Fruit fly (Drosophila melanogaster) whole organism, embryonic: Measurements from ENCODE around the gene Dok.

Source experiments
- B-H1 ChIP-seq: fragments of 200-800 bp; sonication (Bioruptor generic); IDR thresholded peaks from 3 replicates; pipeline ENCODE4 v1.3.6; 2022; ENCODE audit warnings: missing biosample characterization, missing genetic modification characterization
- Bdp1 ChIP-seq: fragments of 200-800 bp; sonication (Bioruptor generic); optimal IDR thresholded peaks from 3 replicates; lab custom pipeline; 2016; ENCODE audit warnings: missing biosample characterization, missing genetic modification characterization
- CG10147 ChIP-seq: fragments of 200-800 bp; sonication (Bioruptor generic); optimal IDR thresholded peaks from 2 replicates; lab custom pipeline; 2019; ENCODE audit warnings: missing biosample characterization, mild to moderate bottlenecking, missing genetic modification characterization, moderate library complexity
- CG10654 ChIP-seq: fragments of 200-800 bp; sonication (Bioruptor generic); optimal IDR thresholded peaks from 2 replicates; lab custom pipeline; 2016; ENCODE audit warnings: missing biosample characterization, missing genetic modification characterization
- CG11560 ChIP-seq: fragments of 200-800 bp; sonication (Bioruptor generic); IDR thresholded peaks from 3 replicates; pipeline ENCODE4 v1.3.6; 2022; ENCODE audit warnings: missing biosample characterization, missing genetic modification characterization
- CG11696 ChIP-seq: fragments of 200-800 bp; sonication (Bioruptor generic); IDR thresholded peaks from 2 replicates; pipeline ENCODE4 v1.3.6; 2022; ENCODE audit warnings: missing biosample characterization, missing genetic modification characterization
- CG12942 ChIP-seq: fragments of 200-800 bp; sonication (Bioruptor generic); optimal IDR thresholded peaks from 3 replicates; lab custom pipeline; 2016; ENCODE audit warnings: missing biosample characterization, missing genetic modification characterization
- CG14050 ChIP-seq: fragments of 200-800 bp; sonication (Bioruptor generic); IDR thresholded peaks from 3 replicates; pipeline ENCODE4 v1.3.6; 2022; ENCODE audit warnings: missing biosample characterization, missing genetic modification characterization
- CG14965 ChIP-seq: fragments of 200-800 bp; sonication (Bioruptor generic); optimal IDR thresholded peaks from 2 replicates; lab custom pipeline; 2016; ENCODE audit warnings: missing biosample characterization, missing genetic modification characterization, borderline replicate concordance
- CG15269 ChIP-seq: fragments of 200-800 bp; sonication (Bioruptor generic); optimal IDR thresholded peaks from 2 replicates; lab custom pipeline; 2018; ENCODE audit warnings: missing biosample characterization, mild to moderate bottlenecking, missing genetic modification characterization, moderate library complexity
- CG16813 ChIP-seq: fragments of 200-800 bp; sonication (Bioruptor generic); IDR thresholded peaks from 3 replicates; pipeline ENCODE4 v1.3.6; 2022; ENCODE audit warnings: missing biosample characterization, missing genetic modification characterization; ENCODE audit not compliant: partially characterized antibody
- CG18476 ChIP-seq: fragments of 200-800 bp; sonication (Bioruptor generic); optimal IDR thresholded peaks from 2 replicates; lab custom pipeline; 2016; ENCODE audit warnings: missing biosample characterization, mild to moderate bottlenecking, missing genetic modification characterization
- CG18764 ChIP-seq: fragments of 200-800 bp; sonication (Bioruptor generic); optimal IDR thresholded peaks from 3 replicates; lab custom pipeline; 2016; ENCODE audit warnings: missing biosample characterization, missing genetic modification characterization
- CG31441 ChIP-seq: fragments of 200-800 bp; sonication (Bioruptor generic); IDR thresholded peaks from 2 replicates; pipeline ENCODE4 v1.3.6; 2022; ENCODE audit warnings: missing biosample characterization, missing genetic modification characterization
- CG3281 ChIP-seq: fragments of 200-800 bp; sonication (Bioruptor generic); optimal IDR thresholded peaks from 3 replicates; lab custom pipeline; 2017; ENCODE audit warnings: missing biosample characterization, mild to moderate bottlenecking, missing genetic modification characterization
- CG3407 ChIP-seq: fragments of 200-800 bp; sonication (Bioruptor generic); optimal IDR thresholded peaks from 2 replicates; lab custom pipeline; 2018; ENCODE audit warnings: missing biosample characterization, mild to moderate bottlenecking, missing genetic modification characterization
- CG3995 ChIP-seq: fragments of 200-800 bp; sonication (Bioruptor generic); optimal IDR thresholded peaks from 3 replicates; lab custom pipeline; 2016; ENCODE audit warnings: missing biosample characterization, missing genetic modification characterization
- CG4360 ChIP-seq: fragments of 200-800 bp; sonication (Bioruptor generic); IDR thresholded peaks from 2 replicates; pipeline ENCODE4 v1.3.6; 2022; ENCODE audit warnings: missing biosample characterization, missing genetic modification characterization
- CG5953 ChIP-seq: fragments of 200-800 bp; sonication (Bioruptor generic); IDR thresholded peaks from 2 replicates; pipeline ENCODE4 v1.3.6; 2022; ENCODE audit warnings: missing biosample characterization, missing genetic modification characterization
- CG6791 ChIP-seq: fragments of 200-800 bp; sonication (Bioruptor generic); IDR thresholded peaks from 3 replicates; pipeline ENCODE4 v1.3.6; 2022; ENCODE audit warnings: missing biosample characterization, missing genetic modification characterization; ENCODE audit not compliant: partially characterized antibody
- CG8089 ChIP-seq: fragments of 200-800 bp; sonication (Bioruptor generic); optimal IDR thresholded peaks from 3 replicates; lab custom pipeline; 2016; ENCODE audit warnings: missing biosample characterization, missing genetic modification characterization
- CHES-1-like ChIP-seq: fragments of 200-800 bp; sonication (Bioruptor generic); optimal IDR thresholded peaks from 2 replicates; lab custom pipeline; 2016; ENCODE audit warnings: missing biosample characterization, missing genetic modification characterization
- CTCF ChIP-seq: fragments of 200-800 bp; sonication (Bioruptor generic); optimal IDR thresholded peaks from 2 replicates; lab custom pipeline; 2017; ENCODE audit warnings: missing biosample characterization, mild to moderate bottlenecking, missing genetic modification characterization, moderate library complexity
- Camta ChIP-seq: fragments of 200-800 bp; sonication (Bioruptor generic); optimal IDR thresholded peaks from 2 replicates; lab custom pipeline; 2016; ENCODE audit warnings: missing biosample characterization, missing genetic modification characterization
- D19B ChIP-seq: fragments of 200-800 bp; sonication (Bioruptor generic); optimal IDR thresholded peaks from 2 replicates; lab custom pipeline; 2017; ENCODE audit warnings: missing biosample characterization, mild to moderate bottlenecking, missing genetic modification characterization
- Deaf1 ChIP-seq: fragments of 200-800 bp; optimal IDR thresholded peaks from 3 replicates; lab custom pipeline; 2019; ENCODE audit warnings: missing biosample characterization, mild to moderate bottlenecking, missing genetic modification characterization, moderate library complexity
- Dip3 ChIP-seq: fragments of 200-800 bp; sonication (Bioruptor generic); optimal IDR thresholded peaks from 3 replicates; lab custom pipeline; 2016; ENCODE audit warnings: missing biosample characterization, missing genetic modification characterization
- ERR ChIP-seq: fragments of 200-800 bp; sonication (Bioruptor generic); optimal IDR thresholded peaks from 2 replicates; lab custom pipeline; 2016; ENCODE audit warnings: missing biosample characterization, missing genetic modification characterization
- Hey ChIP-seq: fragments of 200-800 bp; sonication (Bioruptor generic); optimal IDR thresholded peaks from 3 replicates; lab custom pipeline; 2018; ENCODE audit warnings: missing biosample characterization, mild to moderate bottlenecking, missing genetic modification characterization
- Hr3 ChIP-seq: fragments of 200-800 bp; sonication (Bioruptor generic); optimal IDR thresholded peaks from 3 replicates; lab custom pipeline; 2016; ENCODE audit warnings: missing biosample characterization, missing genetic modification characterization
- Rx ChIP-seq: fragments of 200-800 bp; sonication (Bioruptor generic); IDR thresholded peaks from 2 replicates; pipeline ENCODE4 v1.3.6; 2022; ENCODE audit warnings: missing biosample characterization, missing genetic modification characterization
- Scr ChIP-seq: fragments of 200-800 bp; sonication (Bioruptor generic); IDR thresholded peaks from 2 replicates; pipeline ENCODE4 v1.3.6; 2022; ENCODE audit warnings: missing biosample characterization, missing genetic modification characterization; ENCODE audit not compliant: partially characterized antibody
- abd-A ChIP-seq: fragments of 200-800 bp; sonication (Bioruptor generic); optimal IDR thresholded peaks from 3 replicates; lab custom pipeline; 2019; ENCODE audit warnings: missing biosample characterization, mild to moderate bottlenecking, missing genetic modification characterization, moderate library complexity
- az2 ChIP-seq: fragments of 200-800 bp; sonication (Bioruptor generic); optimal IDR thresholded peaks from 3 replicates; lab custom pipeline; 2016; ENCODE audit warnings: missing biosample characterization, missing genetic modification characterization
- cg ChIP-seq: fragments of 200-800 bp; sonication (Bioruptor generic); optimal IDR thresholded peaks from 3 replicates; lab custom pipeline; 2019; ENCODE audit warnings: missing biosample characterization, mild to moderate bottlenecking, missing genetic modification characterization, moderate library complexity
- dmrt11E ChIP-seq: fragments of 200-800 bp; sonication (Bioruptor generic); optimal IDR thresholded peaks from 3 replicates; lab custom pipeline; 2018; ENCODE audit warnings: missing biosample characterization, mild to moderate bottlenecking, missing genetic modification characterization, moderate library complexity
- dmrt99B ChIP-seq: fragments of 200-800 bp; sonication (Bioruptor generic); optimal IDR thresholded peaks from 2 replicates; lab custom pipeline; 2018; ENCODE audit warnings: missing biosample characterization, mild to moderate bottlenecking, missing genetic modification characterization, moderate library complexity
- hbn ChIP-seq: fragments of 200-800 bp; sonication (Bioruptor generic); IDR thresholded peaks from 2 replicates; pipeline ENCODE4 v1.3.6; 2022; ENCODE audit warnings: missing biosample characterization, missing genetic modification characterization; ENCODE audit not compliant: partially characterized antibody
- her ChIP-seq: fragments of 200-800 bp; sonication (Bioruptor generic); optimal IDR thresholded peaks from 2 replicates; lab custom pipeline; 2016; ENCODE audit warnings: missing biosample characterization, missing genetic modification characterization
- hkb ChIP-seq, 2 experiments: fragments of 200-800 bp in 1 of 2; fragments of >200 bp in 1 of 2; sonication (Bioruptor generic) in 1 of 2; IDR thresholded peaks in 1 of 2; optimal IDR thresholded peaks in 1 of 2; 2 replicates each; pipeline versions ENCODE4 v1.3.6 to Lab custom; 2017 to 2022; ENCODE audit warnings: missing biosample characterization in 1 of 2, missing genetic modification characterization in 1 of 2
- hth ChIP-seq: fragments of >200 bp; optimal IDR thresholded peaks from 2 replicates; lab custom pipeline; 2017; ENCODE audit warnings: inconsistent platforms
- kni ChIP-seq: fragments of 200-800 bp; sonication (Bioruptor generic); optimal IDR thresholded peaks from 3 replicates; lab custom pipeline; 2017; ENCODE audit warnings: mild to moderate bottlenecking, missing biosample characterization, missing genetic modification reagents, missing genetic modification characterization
- maf-S ChIP-seq: fragments of 200-800 bp; sonication (Bioruptor generic); optimal IDR thresholded peaks from 2 replicates; lab custom pipeline; 2016; ENCODE audit warnings: missing biosample characterization, missing genetic modification characterization
- onecut ChIP-seq: fragments of 200-800 bp; sonication (Bioruptor generic); IDR thresholded peaks from 2 replicates; pipeline ENCODE4 v1.3.6; 2022; ENCODE audit warnings: missing biosample characterization, missing genetic modification characterization
- pita ChIP-seq: fragments of 200-800 bp; sonication (Bioruptor generic); optimal IDR thresholded peaks from 2 replicates; lab custom pipeline; 2017; ENCODE audit warnings: missing biosample characterization, mild to moderate bottlenecking, missing genetic modification characterization
- pros ChIP-seq: fragments of 200-800 bp; sonication (Bioruptor generic); optimal IDR thresholded peaks from 3 replicates; lab custom pipeline; 2019; ENCODE audit warnings: missing biosample characterization, mild to moderate bottlenecking, missing genetic modification characterization, moderate library complexity
- salm ChIP-seq: fragments of 200-800 bp; sonication (Bioruptor generic); optimal IDR thresholded peaks from 2 replicates; lab custom pipeline; 2018; ENCODE audit warnings: missing biosample characterization, mild to moderate bottlenecking, missing genetic modification characterization
- seq ChIP-seq: fragments of 200-800 bp; sonication (Bioruptor generic); IDR thresholded peaks from 2 replicates; pipeline ENCODE4 v1.3.6; 2022; ENCODE audit warnings: missing biosample characterization, missing genetic modification characterization
- slp2 ChIP-seq: fragments of 200-800 bp; sonication (Bioruptor generic); optimal IDR thresholded peaks from 2 replicates; lab custom pipeline; 2016; ENCODE audit warnings: missing biosample characterization, missing genetic modification characterization
- sqz ChIP-seq: fragments of 200-800 bp; sonication (Bioruptor generic); optimal IDR thresholded peaks from 3 replicates; lab custom pipeline; 2018; ENCODE audit warnings: missing biosample characterization, mild to moderate bottlenecking, missing genetic modification characterization
- trh ChIP-seq: fragments of 200-800 bp; sonication (Bioruptor generic); optimal IDR thresholded peaks from 2 replicates; lab custom pipeline; 2016; ENCODE audit warnings: missing biosample characterization, missing genetic modification characterization
- usp ChIP-seq: fragments of >200 bp; optimal IDR thresholded peaks from 2 replicates; lab custom pipeline; 2017; ENCODE audit warnings: missing biosample characterization, missing genetic modification characterization
- zen ChIP-seq: fragments of 200-800 bp; sonication (Bioruptor generic); optimal IDR thresholded peaks from 3 replicates; lab custom pipeline; 2018; ENCODE audit warnings: missing biosample characterization, mild to moderate bottlenecking, missing genetic modification characterization, moderate library complexity

The Dok gene

dm6 chrX:7321829-7322228 is 2.2 kb upstream of the Dok start:
- TF ChIP-seq CG6791 (GFP tag; lab: Robert Waterston, UW) (no peak), CG8089 (GFP tag; lab: Kevin White, UChicago) (no peak), hbn (GFP tag; lab: Robert Waterston, UW) (no peak), CG14965 (GFP tag; lab: Kevin White, UChicago) (no peak), salm (tag; lab: Kevin White, UChicago) (no peak), CHES-1-like (no peak), dmrt99B (tag; lab: Kevin White, UChicago) (no peak), CG11696 (no peak), slp2 (GFP tag; lab: Kevin White, UChicago) (no peak), CG18764 (GFP tag; lab: Kevin White, UChicago) (no peak), CG4360 (GFP tag; lab: Robert Waterston, UW) (no peak), CG12942 (GFP tag; lab: Kevin White, UChicago) (no peak), CG3995 (no peak), CG14050 (GFP tag; lab: Robert Waterston, UW) (no peak), Scr (GFP tag; lab: Robert Waterston, UW) (no peak), B-H1 (GFP tag; lab: Robert Waterston, UW) (no peak), CG3281 (GFP tag; lab: Kevin White, UChicago) (no peak), Dip3 (no peak), CG5953 (no peak), CG18476 (no peak), dmrt11E (tag; lab: Kevin White, UChicago) (no peak), abd-A (tag; lab: Kevin White, UChicago) (no peak), Camta (no peak), pros (GFP tag; lab: Kevin White, UChicago) (peak; percentile 37), zen (tag; lab: Kevin White, UChicago) (peak; percentile 67), pita (GFP tag; lab: Kevin White, UChicago) (no peak), CG16813 (GFP tag; lab: Robert Waterston, UW) (no peak), CG31441 (GFP tag; lab: Robert Waterston, UW) (no peak), Hr3 (GFP tag; lab: Kevin White, UChicago) (no peak), Hey (tag; lab: Kevin White, UChicago) (no peak), hkb (optimal IDR thresholded peaks at IDR 0.05; lab: Kevin White, UChicago) (no peak), hkb (GFP tag; IDR thresholded peaks at IDR 0.05; lab: Robert Waterston, UW) (no peak), Deaf1 (tag; lab: Kevin White, UChicago) (peak; percentile 21), trh (no peak), onecut (GFP tag; lab: Robert Waterston, UW) (no peak), CTCF (GFP tag; lab: Kevin White, UChicago) (no peak), sqz (GFP tag; lab: Kevin White, UChicago) (peak; percentile 58), cg (no peak), kni (peak; percentile 37), CG10147 (GFP tag; lab: Kevin White, UChicago) (no peak), CG3407 (no peak), CG15269 (tag; lab: Kevin White, UChicago) (no peak), CG11560 (tag; lab: Robert Waterston, UW) (no peak), Bdp1 (GFP tag; lab: Kevin White, UChicago) (no peak), CG10654 (no peak), hth (lab: Kevin White, UChicago) (peak; percentile 21), az2 (no peak), maf-S (GFP tag; lab: Kevin White, UChicago) (no peak), seq (GFP tag; lab: Robert Waterston, UW) (no peak), usp (GFP tag; lab: Kevin White, UChicago) (no peak), ERR (GFP tag; lab: Kevin White, UChicago) (no peak), her (GFP tag; lab: Kevin White, UChicago) (no peak), D19B (GFP tag; lab: Kevin White, UChicago) (no peak), Rx (no peak)
